Worm (Caenorhabditis elegans) whole organism, mixed stage, embryonic: Measurements from ENCODE around the gene rpt-2.
A peak's percentile ranks its signal among the peaks of the same experiment; 100 is the strongest.

ENCODE experiments used
- M03D4.4 ChIP-seq: sonication (generic microtip); optimal IDR thresholded peaks from 2 replicates; lab custom pipeline; 2017; ENCODE audit warnings: mild to moderate bottlenecking, missing genetic modification characterization, missing compliant biosample characterization
- bed-3 ChIP-seq: fragments of 200-800 bp; sonication (Bioruptor generic); optimal IDR thresholded peaks from 3 replicates; lab custom pipeline; 2018; ENCODE audit warnings: mild to moderate bottlenecking, missing genetic modification characterization, moderate library complexity, missing compliant biosample characterization
- blmp-1 ChIP-seq: fragments of 150-350 bp; optimal IDR thresholded peaks from 2 replicates; lab custom pipeline; 2014; ENCODE audit warnings: missing biosample characterization, missing genetic modification characterization
- ceh-83 ChIP-seq: fragments of 200-800 bp; sonication (Bioruptor generic); optimal IDR thresholded peaks from 2 replicates; lab custom pipeline; 2018; ENCODE audit warnings: mild to moderate bottlenecking, missing genetic modification characterization, missing compliant biosample characterization
- ces-1 ChIP-seq: fragments of 150-350 bp; optimal IDR thresholded peaks from 2 replicates; lab custom pipeline; 2014; ENCODE audit warnings: missing biosample characterization, missing genetic modification reagents, missing genetic modification characterization
- cnd-1 ChIP-seq: fragments of 200-800 bp; sonication (Bioruptor generic); optimal IDR thresholded peaks from 2 replicates; lab custom pipeline; 2018; ENCODE audit warnings: mild to moderate bottlenecking, missing genetic modification characterization, missing compliant biosample characterization
- drap-1 ChIP-seq: fragments of 200-800 bp; sonication (Bioruptor generic); optimal IDR thresholded peaks from 3 replicates; lab custom pipeline; 2018; ENCODE audit warnings: mild to moderate bottlenecking, missing genetic modification characterization, missing compliant biosample characterization
- elt-1 ChIP-seq: sonication (generic microtip); optimal IDR thresholded peaks from 2 replicates; lab custom pipeline; 2017; ENCODE audit warnings: missing genetic modification characterization, mild to moderate bottlenecking, missing compliant biosample characterization, antibody characterized with exemption, moderate library complexity, borderline replicate concordance; ENCODE audit not compliant: insufficient read depth
- elt-3 ChIP-seq: fragments of 150-350 bp; optimal IDR thresholded peaks from 2 replicates; lab custom pipeline; 2014; ENCODE audit warnings: missing biosample characterization, missing genetic modification characterization
- hlh-1 ChIP-seq: fragments of 150-350 bp; optimal IDR thresholded peaks from 2 replicates; lab custom pipeline; 2014; ENCODE audit warnings: missing biosample characterization, missing genetic modification reagents, missing genetic modification characterization
- lin-32 ChIP-seq: fragments of 200-800 bp; sonication (Bioruptor generic); optimal IDR thresholded peaks from 2 replicates; lab custom pipeline; 2018; ENCODE audit warnings: mild to moderate bottlenecking, missing genetic modification characterization, missing compliant biosample characterization
- lsy-2 ChIP-seq: fragments of 150-350 bp; optimal IDR thresholded peaks from 2 replicates; lab custom pipeline; 2014; ENCODE audit warnings: missing biosample characterization, missing genetic modification characterization
- mab-5 ChIP-seq: fragments of 150-350 bp; optimal IDR thresholded peaks from 2 replicates; lab custom pipeline; 2014; ENCODE audit warnings: missing biosample characterization, missing genetic modification characterization
- mep-1 ChIP-seq: fragments of 150-350 bp; optimal IDR thresholded peaks from 2 replicates; lab custom pipeline; 2017; ENCODE audit warnings: missing biosample characterization, missing genetic modification reagents, missing genetic modification characterization, inconsistent platforms
- mls-2 ChIP-seq: sonication (generic microtip); optimal IDR thresholded peaks from 2 replicates; lab custom pipeline; 2016; ENCODE audit warnings: mild to moderate bottlenecking, missing genetic modification characterization, moderate library complexity, missing compliant biosample characterization
- nhr-12 ChIP-seq: fragments of 150-350 bp; optimal IDR thresholded peaks from 2 replicates; lab custom pipeline; 2014; ENCODE audit warnings: missing biosample characterization, missing genetic modification characterization
- nhr-2 ChIP-seq: fragments of 150-350 bp; optimal IDR thresholded peaks from 2 replicates; lab custom pipeline; 2014; ENCODE audit warnings: missing biosample characterization, missing genetic modification characterization
- nhr-237 ChIP-seq: fragments of 150-350 bp; optimal IDR thresholded peaks from 2 replicates; lab custom pipeline; 2014; ENCODE audit warnings: missing biosample characterization, missing genetic modification characterization
- nhr-28 ChIP-seq: fragments of 150-350 bp; optimal IDR thresholded peaks from 2 replicates; lab custom pipeline; 2014; ENCODE audit warnings: missing biosample characterization, missing genetic modification characterization
- nhr-76 ChIP-seq: sonication (generic microtip); optimal IDR thresholded peaks from 2 replicates; lab custom pipeline; 2017; ENCODE audit warnings: missing biosample characterization, missing genetic modification characterization
- pha-4 ChIP-seq: fragments of 150-350 bp; optimal IDR thresholded peaks from 2 replicates; lab custom pipeline; 2018; ENCODE audit warnings: missing biosample characterization, missing genetic modification reagents, missing genetic modification characterization
- sem-2 ChIP-seq: fragments of 200-800 bp; sonication (Bioruptor generic); optimal IDR thresholded peaks from 2 replicates; lab custom pipeline; 2018; ENCODE audit warnings: mild to moderate bottlenecking, missing genetic modification characterization, missing compliant biosample characterization
- snpc-4 ChIP-seq: fragments of 150-350 bp; optimal IDR thresholded peaks from 2 replicates; lab custom pipeline; 2014; ENCODE audit warnings: missing biosample characterization, missing genetic modification characterization
- tbx-8 ChIP-seq: fragments of 200-800 bp; sonication (Bioruptor generic); optimal IDR thresholded peaks from 2 replicates; lab custom pipeline; 2018; ENCODE audit warnings: mild to moderate bottlenecking, missing genetic modification characterization, moderate library complexity, missing compliant biosample characterization
- unc-120 ChIP-seq: sonication (generic microtip); optimal IDR thresholded peaks from 2 replicates; lab custom pipeline; 2017; ENCODE audit warnings: missing genetic modification characterization, missing compliant biosample characterization; ENCODE audit not compliant: poor library complexity, severe bottlenecking
- unc-39 ChIP-seq: fragments of 150-350 bp; optimal IDR thresholded peaks from 2 replicates; lab custom pipeline; 2014; ENCODE audit warnings: missing biosample characterization, missing genetic modification characterization
- unc-62 ChIP-seq: fragments of 150-350 bp; optimal IDR thresholded peaks from 2 replicates; lab custom pipeline; 2014; ENCODE audit warnings: missing biosample characterization, missing genetic modification reagents, missing genetic modification characterization
- zip-8 ChIP-seq: fragments of 150-350 bp; optimal IDR thresholded peaks from 2 replicates; lab custom pipeline; 2014; ENCODE audit warnings: missing biosample characterization, missing genetic modification characterization
- ztf-11 ChIP-seq: fragments of 150-350 bp; optimal IDR thresholded peaks from 2 replicates; lab custom pipeline; 2014; ENCODE audit warnings: missing biosample characterization, missing genetic modification characterization

Gene rpt-2

DNA sequence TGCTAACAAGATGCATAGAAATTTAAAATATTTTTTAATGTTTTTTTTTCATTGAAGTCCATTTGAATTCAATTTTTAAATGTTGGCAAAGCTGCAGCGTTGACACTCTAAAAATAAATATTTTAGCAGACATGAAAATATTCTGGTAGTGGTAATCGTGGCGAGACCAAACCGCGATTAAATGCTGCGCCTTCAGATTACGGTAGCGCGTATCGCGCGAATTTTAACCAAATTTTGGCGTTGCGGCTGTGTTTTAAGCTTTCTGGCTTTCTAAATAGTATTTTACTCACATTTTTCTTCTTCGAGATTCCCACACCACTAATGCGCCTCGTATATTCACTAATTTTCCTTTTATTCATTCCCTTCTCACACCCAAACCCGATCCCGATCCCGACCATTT, 21.4 kb downstream of the rpt-2 start, which contains the start of gene cpg-4:
TSS of gene cpg-4 (plus strand) at position 303 of the 400 bp plus-strand sequence.
- TF ChIP-seq nhr-237 (tag; lab: Kevin White, UChicago) = no peak
- TF ChIP-seq elt-1 = no peak
- TF ChIP-seq lin-32 (GFP tag; lab: Kevin White, UChicago) = no peak
- TF ChIP-seq, all 35 proteins: peak for 0

DNA sequence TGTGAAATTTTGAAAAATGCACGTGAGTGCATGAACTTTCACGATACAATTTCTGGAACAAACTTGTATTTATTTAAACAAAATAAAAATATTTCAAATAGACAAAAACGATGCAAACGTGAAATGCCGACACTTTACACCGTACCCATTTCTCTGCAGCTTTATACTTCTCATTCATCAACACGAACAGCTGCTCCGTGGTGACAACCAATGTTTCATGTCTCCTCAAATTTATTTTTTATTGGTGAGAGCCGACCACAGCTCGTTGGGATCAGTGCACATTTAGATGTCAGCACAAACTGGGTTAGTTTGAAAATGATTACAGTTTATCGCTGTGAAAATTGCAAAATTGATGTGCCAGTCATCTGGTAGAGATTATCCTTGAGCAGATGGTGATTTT, 21.9 kb downstream of the rpt-2 start:
- TF ChIP-seq hlh-1 (peak; percentile 97), mab-5 (tag; lab: Kevin White, UChicago) (peak; percentile 52), cnd-1 (tag; lab: Kevin White, UChicago) (peak; percentile 44), nhr-12 (tag; lab: Kevin White, UChicago) (no peak), zip-8 (tag; lab: Kevin White, UChicago) (no peak), nhr-28 (tag; lab: Kevin White, UChicago) (no peak), unc-62 (GFP tag; lab: Kevin White, UChicago) (peak; percentile 95), nhr-76 (tag; lab: Kevin White, UChicago) (no peak), unc-120 (tag; lab: Kevin White, UChicago) (peak; percentile 4)
- TF ChIP-seq, all 35 proteins: peak for 5

DNA sequence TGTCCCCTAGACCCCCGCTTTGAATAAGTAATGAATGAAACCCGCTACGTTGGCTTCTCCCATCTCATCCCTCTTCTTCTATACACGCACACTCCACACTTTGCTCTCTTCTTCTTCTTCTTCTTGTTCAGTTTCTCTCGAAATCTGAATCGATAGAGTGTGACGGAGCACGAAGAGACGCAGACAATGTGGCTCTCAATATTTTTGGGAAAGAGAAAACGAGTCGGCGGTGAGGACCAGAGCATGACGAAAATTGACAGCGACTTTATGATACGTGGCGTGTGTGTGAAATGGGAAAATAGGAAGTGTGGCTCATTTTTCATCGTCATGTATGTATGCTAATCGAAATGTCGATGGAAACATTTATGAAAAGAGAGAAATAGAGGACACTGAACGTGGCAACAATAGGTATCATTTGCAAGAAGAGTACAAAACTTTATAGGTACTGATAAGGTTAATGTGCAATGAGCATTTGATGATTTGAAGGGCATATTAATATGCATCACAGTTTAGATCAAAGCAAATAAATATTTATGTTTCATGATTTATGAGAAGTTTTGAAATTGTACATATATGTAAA, 25.9 kb downstream of the rpt-2 start:
- TF ChIP-seq mls-2 (tag; lab: Kevin White, UChicago) (no peak), unc-120 (tag; lab: Kevin White, UChicago) (peak; percentile 89), mep-1 (tag; lab: Kevin White, UChicago) (peak; percentile 36), drap-1 (GFP tag; lab: Kevin White, UChicago) (no peak), M03D4.4 (tag; lab: Kevin White, UChicago) (no peak), nhr-12 (tag; lab: Kevin White, UChicago) (no peak), bed-3 (GFP tag; lab: Kevin White, UChicago) (no peak), ces-1 (peak; percentile 80), mab-5 (tag; lab: Kevin White, UChicago) (no peak), lsy-2 (tag; lab: Kevin White, UChicago) (peak; percentile 15), nhr-237 (tag; lab: Kevin White, UChicago) (no peak), unc-39 (no peak), lin-32 (GFP tag; lab: Kevin White, UChicago) (no peak), elt-1 (no peak), hlh-1 (peak; percentile 73), ztf-11 (no peak), ceh-83 (GFP tag; lab: Kevin White, UChicago) (no peak), snpc-4 (no peak), pha-4 (tag; lab: Kevin White, UChicago) (no peak), elt-3 (tag; lab: Kevin White, UChicago) (no peak), unc-62 (GFP tag; lab: Kevin White, UChicago) (peak; percentile 93), sem-2 (GFP tag; lab: Kevin White, UChicago) (no peak)

DNA sequence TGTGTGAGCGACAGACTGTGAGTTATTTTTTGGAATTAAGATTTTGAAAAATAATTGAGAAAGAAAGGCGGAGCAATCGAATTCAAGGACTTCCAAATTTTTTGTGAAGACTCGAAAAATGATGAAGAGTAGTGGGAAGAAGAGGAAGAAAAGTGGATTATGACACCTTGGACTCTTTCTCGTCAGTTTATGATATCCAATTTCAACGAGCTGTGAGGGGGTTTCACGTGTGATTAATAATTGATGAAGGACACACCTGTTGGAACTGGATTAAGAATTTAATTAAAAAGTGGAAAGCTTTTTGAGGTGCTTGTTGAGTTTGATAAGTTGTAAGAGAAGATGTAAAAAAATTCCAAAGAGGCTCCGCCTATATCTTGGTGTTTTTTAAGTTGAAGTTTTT, 27.1 kb downstream of the rpt-2 start, which contains the start of gene fut-8:
TSS of gene fut-8 (minus strand) at position 101 of the 400 bp plus-strand sequence.
- no peak for TF ChIP-seq zip-8 (tag; lab: Kevin White, UChicago)
- TF ChIP-seq sem-2 (GFP tag; lab: Kevin White, UChicago) = no peak
- no peak for TF ChIP-seq hlh-1
- TF ChIP-seq ces-1 = peak; percentile 30
- TF ChIP-seq tbx-8 (GFP tag; lab: Kevin White, UChicago) = no peak
- no peak for TF ChIP-seq lsy-2 (tag; lab: Kevin White, UChicago)
- no peak for TF ChIP-seq blmp-1 (tag; lab: Kevin White, UChicago)
- TF ChIP-seq unc-39 = no peak
- TF ChIP-seq, all 35 proteins: peak for 1

ce11 chrV:5986755-5987154, 30.7 kb downstream of the rpt-2 start, which contains the start of gene C10F3.7:
Gene C10F3.7 (minus strand): TSS chrV:5986855.
- no peak for TF ChIP-seq lin-32 (GFP tag; lab: Kevin White, UChicago)
- TF ChIP-seq mab-5 (tag; lab: Kevin White, UChicago) = no peak
- no peak for TF ChIP-seq nhr-2 (tag; lab: Kevin White, UChicago)
- TF ChIP-seq hlh-1 = no peak
- TF ChIP-seq pha-4 (tag; lab: Kevin White, UChicago) = no peak
